Fruit fly (Drosophila melanogaster): Measurements from ENCODE around the gene CG10809.

- TF ChIP-seq CG8478 (optimal IDR thresholded peaks at IDR 0.05) (no peak), CTCF (optimal IDR thresholded peaks at IDR 0.05) (no peak)
Measured at dm6 chr3L:9837053-9837452, 22.6 kb downstream of the CG10809 start.
